Worm (Caenorhabditis elegans) whole organism, early embryonic: ENCODE data around the gene CD4.1.
A peak's percentile ranks its signal among the peaks of the same experiment; 100 is the strongest.

ENCODE experiments used
- B0310.2 ChIP-seq: sonication (generic microtip); optimal IDR thresholded peaks from 2 replicates; lab custom pipeline; 2016; ENCODE audit warnings: mild to moderate bottlenecking, missing genetic modification characterization, missing compliant biosample characterization
- F13C5.2 ChIP-seq: sonication (generic microtip); optimal IDR thresholded peaks from 2 replicates; lab custom pipeline; 2017; ENCODE audit warnings: mild to moderate bottlenecking, missing genetic modification characterization, inconsistent platforms, missing compliant biosample characterization
- aly-1 ChIP-seq: sonication (generic microtip); optimal IDR thresholded peaks from 2 replicates; lab custom pipeline; 2016; ENCODE audit warnings: missing genetic modification characterization, missing compliant biosample characterization
- ama-1 ChIP-seq: fragments of 150-350 bp; optimal IDR thresholded peaks from 2 replicates; lab custom pipeline; 2014
- ceh-13 ChIP-seq: fragments of 200-800 bp; sonication (Bioruptor generic); optimal IDR thresholded peaks from 2 replicates; lab custom pipeline; 2018; ENCODE audit warnings: mild to moderate bottlenecking, missing genetic modification characterization, missing compliant biosample characterization
- ceh-36 ChIP-seq: sonication (generic microtip); optimal IDR thresholded peaks from 2 replicates; lab custom pipeline; 2016; ENCODE audit warnings: missing genetic modification characterization, inconsistent platforms, missing compliant biosample characterization
- ets-7 ChIP-seq: sonication (generic microtip); optimal IDR thresholded peaks from 2 replicates; lab custom pipeline; 2016; ENCODE audit warnings: missing genotype, missing genetic modification characterization, missing compliant biosample characterization
- flt-1 ChIP-seq: fragments of 200-800 bp; sonication (Bioruptor generic); IDR thresholded peaks from 2 replicates; pipeline ENCODE4 v1.3.6; 2022; ENCODE audit warnings: missing genetic modification characterization, missing compliant biosample characterization
- hmbx-1 ChIP-seq: sonication (generic microtip); optimal IDR thresholded peaks from 2 replicates; lab custom pipeline; 2016; ENCODE audit warnings: mild to moderate bottlenecking, missing genetic modification characterization, missing compliant biosample characterization
- hmg-4 ChIP-seq: fragments of 200-800 bp; sonication (Bioruptor generic); optimal IDR thresholded peaks from 2 replicates; lab custom pipeline; 2018; ENCODE audit warnings: mild to moderate bottlenecking, missing genetic modification characterization, missing compliant biosample characterization
- hnd-1 ChIP-seq: sonication (generic microtip); optimal IDR thresholded peaks from 2 replicates; lab custom pipeline; 2016; ENCODE audit warnings: missing genetic modification characterization, missing compliant biosample characterization
- pes-1 ChIP-seq: fragments of 200-800 bp; sonication (Bioruptor generic); IDR thresholded peaks from 2 replicates; pipeline ENCODE4 v1.3.6; 2022; ENCODE audit warnings: missing genetic modification reagents, missing genetic modification characterization, missing compliant biosample characterization
- scrt-1 ChIP-seq: fragments of 200-800 bp; sonication (Bioruptor generic); IDR thresholded peaks from 2 replicates; pipeline ENCODE4 v1.3.6; 2022; ENCODE audit warnings: missing genetic modification characterization, missing compliant biosample characterization
- sea-1 ChIP-seq: fragments of 200-800 bp; sonication (Bioruptor generic); conservative IDR thresholded peaks from 2 replicates; pipeline ENCODE4 v1.3.6; 2022; ENCODE audit warnings: missing genetic modification characterization, missing compliant biosample characterization
- tbx-11 ChIP-seq: fragments of 200-800 bp; sonication (Bioruptor generic); IDR thresholded peaks from 2 replicates; pipeline ENCODE4 v1.3.6; 2022; ENCODE audit warnings: missing genetic modification characterization, missing compliant biosample characterization
- tbx-37 ChIP-seq: fragments of 200-800 bp; sonication (Bioruptor generic); conservative IDR thresholded peaks from 2 replicates; pipeline ENCODE4 v1.3.6; 2022; ENCODE audit warnings: missing genetic modification reagents, missing genetic modification characterization, missing compliant biosample characterization
- tra-4 ChIP-seq: sonication (generic microtip); optimal IDR thresholded peaks from 2 replicates; lab custom pipeline; 2017; ENCODE audit warnings: missing genetic modification characterization, missing compliant biosample characterization

The CD4.1 gene

ce11 chrV:5579666-5580065 lies 26.7 kb upstream of the CD4.1 start:
- TF ChIP-seq pes-1, result no peak
- no peak for TF ChIP-seq tbx-37 (GFP tag; lab: Robert Waterston, UW)

- TF ChIP-seq hnd-1 (tag; lab: Kevin White, UChicago) (no peak), F13C5.2 (peak; percentile 40)
Measured at ce11 chrV:5580517-5580916, 25.8 kb upstream of the CD4.1 start.

ce11 chrV:5581312-5581711 lies 25.0 kb upstream of the CD4.1 start, which contains the start of gene klc-2:
klc-2 (minus strand) TSS chrV:5581412.
- no peak for TF ChIP-seq flt-1
- no peak for TF ChIP-seq ceh-36 (tag; lab: Kevin White, UChicago)
- no peak for TF ChIP-seq tra-4 (tag; lab: Kevin White, UChicago)
- TF ChIP-seq sea-1 (GFP tag; lab: Robert Waterston, UW), result no peak
- no peak for TF ChIP-seq pes-1
- no peak for TF ChIP-seq F13C5.2
- TF ChIP-seq hnd-1 (tag; lab: Kevin White, UChicago), result no peak
- no peak for TF ChIP-seq aly-1 (tag; lab: Kevin White, UChicago)
- TF ChIP-seq tbx-11 (GFP tag; lab: Robert Waterston, UW), result no peak
- no peak for TF ChIP-seq scrt-1 (GFP tag; lab: Robert Waterston, UW)
- no peak for TF ChIP-seq hmbx-1 (tag; lab: Kevin White, UChicago)
- TF ChIP-seq B0310.2 (tag; lab: Kevin White, UChicago), result no peak

- TF ChIP-seq tra-4 (tag; lab: Kevin White, UChicago) (no peak), B0310.2 (tag; lab: Kevin White, UChicago) (no peak), sea-1 (GFP tag; lab: Robert Waterston, UW) (no peak), F13C5.2 (no peak), ceh-13 (GFP tag; lab: Kevin White, UChicago) (no peak), ceh-36 (tag; lab: Kevin White, UChicago) (no peak), tbx-37 (GFP tag; lab: Robert Waterston, UW) (no peak), aly-1 (tag; lab: Kevin White, UChicago) (no peak), hnd-1 (tag; lab: Kevin White, UChicago) (no peak), scrt-1 (GFP tag; lab: Robert Waterston, UW) (no peak), tbx-11 (GFP tag; lab: Robert Waterston, UW) (no peak), ama-1 (lab: Kevin White, UChicago) (no peak), ets-7 (no peak), hmg-4 (GFP tag; lab: Kevin White, UChicago) (no peak), hmbx-1 (tag; lab: Kevin White, UChicago) (no peak), pes-1 (no peak)
Measured at ce11 chrV:5582308-5582707, 24.0 kb upstream of the CD4.1 start.

- TF ChIP-seq tbx-11 (GFP tag; lab: Robert Waterston, UW) (no peak), hmg-4 (GFP tag; lab: Kevin White, UChicago) (no peak), hnd-1 (tag; lab: Kevin White, UChicago) (no peak), aly-1 (tag; lab: Kevin White, UChicago) (no peak), ceh-36 (tag; lab: Kevin White, UChicago) (no peak), tbx-37 (GFP tag; lab: Robert Waterston, UW) (no peak), ceh-13 (GFP tag; lab: Kevin White, UChicago) (no peak), scrt-1 (GFP tag; lab: Robert Waterston, UW) (no peak), sea-1 (GFP tag; lab: Robert Waterston, UW) (no peak), ets-7 (no peak), hmbx-1 (tag; lab: Kevin White, UChicago) (no peak), flt-1 (no peak), F13C5.2 (no peak), tra-4 (tag; lab: Kevin White, UChicago) (no peak), ama-1 (lab: Kevin White, UChicago) (no peak)
Measured at ce11 chrV:5582860-5583259, 23.5 kb upstream of the CD4.1 start.

ce11 chrV:5584293-5584776 lies 22.0 kb upstream of the CD4.1 start, which contains the start of gene pas-6:
pas-6 (minus strand) TSS chrV:5584343.
- TF ChIP-seq hmbx-1 (tag; lab: Kevin White, UChicago) (no peak), pes-1 (no peak), F13C5.2 (peak; percentile 24), sea-1 (GFP tag; lab: Robert Waterston, UW) (no peak), flt-1 (no peak), ceh-36 (tag; lab: Kevin White, UChicago) (no peak), tbx-11 (GFP tag; lab: Robert Waterston, UW) (no peak), tra-4 (tag; lab: Kevin White, UChicago) (no peak)

- TF ChIP-seq F13C5.2, result no peak
- TF ChIP-seq hnd-1 (tag; lab: Kevin White, UChicago), result no peak
- no peak for TF ChIP-seq scrt-1 (GFP tag; lab: Robert Waterston, UW)
- TF ChIP-seq ceh-36 (tag; lab: Kevin White, UChicago), result no peak
- no peak for TF ChIP-seq hmg-4 (GFP tag; lab: Kevin White, UChicago)
- no peak for TF ChIP-seq aly-1 (tag; lab: Kevin White, UChicago)
- no peak for TF ChIP-seq ets-7
- no peak for TF ChIP-seq tra-4 (tag; lab: Kevin White, UChicago)
Measured at ce11 chrV:5584833-5585232, 21.5 kb upstream of the CD4.1 start, which contains the start of gene CD4.11. CD4.11 (plus strand) TSS chrV:5585133.

ce11 chrV:5587042-5587441 lies 19.3 kb upstream of the CD4.1 start:
- no peak for TF ChIP-seq ceh-13 (GFP tag; lab: Kevin White, UChicago)
- TF ChIP-seq ceh-36 (tag; lab: Kevin White, UChicago), result no peak
- no peak for TF ChIP-seq pes-1
- no peak for TF ChIP-seq hmg-4 (GFP tag; lab: Kevin White, UChicago)
- TF ChIP-seq hmbx-1 (tag; lab: Kevin White, UChicago), result no peak
- TF ChIP-seq tbx-37 (GFP tag; lab: Robert Waterston, UW), result no peak
- TF ChIP-seq ets-7, result no peak
- no peak for TF ChIP-seq F13C5.2
- TF ChIP-seq scrt-1 (GFP tag; lab: Robert Waterston, UW), result no peak
- no peak for TF ChIP-seq hnd-1 (tag; lab: Kevin White, UChicago)
- TF ChIP-seq tra-4 (tag; lab: Kevin White, UChicago), result no peak
- no peak for TF ChIP-seq aly-1 (tag; lab: Kevin White, UChicago)
- no peak for TF ChIP-seq flt-1
